Fruit fly (Drosophila melanogaster) whole organism, adult: ENCODE results near the gene CG3062.

ENCODE experiments used
- CG12768 ChIP-seq: fragments of 200-800 bp; sonication (Bioruptor generic); optimal IDR thresholded peaks from 2 replicates; lab custom pipeline; 2017; ENCODE audit warnings: missing biosample characterization, missing genetic modification characterization, mild to moderate bottlenecking, moderate library complexity, missing genetic modification reagents
- CG14711 ChIP-seq: fragments of 200-800 bp; sonication (Bioruptor generic); optimal IDR thresholded peaks from 2 replicates; lab custom pipeline; 2018; ENCODE audit warnings: missing biosample characterization, mild to moderate bottlenecking, missing genetic modification characterization, moderate library complexity
- CG7045 ChIP-seq: fragments of 200-800 bp; sonication (Bioruptor generic); optimal IDR thresholded peaks from 2 replicates; lab custom pipeline; 2017; ENCODE audit warnings: missing biosample characterization, mild to moderate bottlenecking, missing genetic modification characterization
- Crg-1 ChIP-seq: fragments of 200-800 bp; sonication (Bioruptor generic); optimal IDR thresholded peaks from 2 replicates; lab custom pipeline; 2016; ENCODE audit warnings: missing biosample characterization, missing genetic modification characterization
- cnc ChIP-seq, 2 experiments: fragments of >200 bp; optimal IDR thresholded peaks; 2 replicates each; lab custom pipeline; 2017
- kay ChIP-seq: fragments of 200-800 bp; sonication (Bioruptor generic); peaks from one replicate; lab custom pipeline; 2016; ENCODE audit warnings: missing biosample characterization, missing genetic modification characterization, borderline replicate concordance
- ovo ChIP-seq: fragments of 200-800 bp; sonication (Bioruptor generic); optimal IDR thresholded peaks from 2 replicates; lab custom pipeline; 2016; ENCODE audit warnings: missing biosample characterization, missing genetic modification characterization
- tj ChIP-seq: fragments of 200-800 bp; sonication (Bioruptor generic); optimal IDR thresholded peaks from 3 replicates; lab custom pipeline; 2017; ENCODE audit warnings: missing biosample characterization, mild to moderate bottlenecking, missing genetic modification characterization, moderate library complexity

DNA sequence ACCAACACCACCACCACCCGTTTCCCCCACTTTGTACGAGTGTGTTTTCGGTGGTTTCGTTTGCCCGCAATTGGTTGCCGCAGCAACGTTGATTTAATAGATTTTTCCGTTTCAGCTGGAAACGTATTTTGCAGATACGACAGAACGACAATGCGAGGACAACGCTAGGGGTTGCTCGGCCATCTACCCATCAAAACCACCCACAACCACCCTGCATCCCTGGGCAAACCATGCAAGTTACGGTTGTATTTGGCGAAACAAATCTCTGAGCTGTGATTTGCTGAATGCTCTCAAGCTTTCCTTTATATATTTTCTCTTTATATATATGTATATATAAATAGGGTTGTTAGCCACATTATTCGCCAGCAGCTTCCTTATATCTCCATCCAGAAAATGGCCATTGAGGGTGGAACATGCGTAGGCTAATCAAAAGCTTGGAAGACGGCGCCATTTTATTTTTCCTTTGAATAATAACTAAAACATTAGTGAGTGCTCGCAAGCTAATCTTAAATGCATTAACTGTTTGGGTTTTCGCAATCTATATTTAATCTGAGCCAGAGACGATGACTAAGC is 44.7 kb downstream of the CG3062 start:
- TF ChIP-seq tj (GFP tag; lab: Kevin White, UChicago) (no peak), ovo (no peak), CG7045 (no peak), CG12768 (GFP tag; lab: Kevin White, UChicago) (no peak), kay (GFP tag; lab: Kevin White, UChicago) (no peak), CG14711 (no peak), Crg-1 (no peak), cnc (optimal IDR thresholded peaks at IDR 0.05; lab: Kevin White, UChicago) (no peak)
